Fruit fly (Drosophila melanogaster) whole organism, pupa: ENCODE measurements around the gene CG7970.
A peak's percentile ranks its signal among the peaks of the same experiment; 100 is the strongest.

Source experiments
- CG10348 ChIP-seq: fragments of 200-800 bp; sonication (Bioruptor generic); IDR thresholded peaks from 2 replicates; pipeline ENCODE4 v1.3.6; 2022; ENCODE audit warnings: missing biosample characterization, missing genetic modification characterization
- CG12605 ChIP-seq: fragments of 200-800 bp; sonication (Bioruptor generic); IDR thresholded peaks from 2 replicates; pipeline ENCODE4 v1.3.6; 2022; ENCODE audit warnings: missing biosample characterization, missing genetic modification characterization
- CG13204 ChIP-seq: fragments of 200-800 bp; sonication (Bioruptor generic); optimal IDR thresholded peaks from 2 replicates; lab custom pipeline; 2018; ENCODE audit warnings: missing biosample characterization, mild to moderate bottlenecking, missing genetic modification characterization, moderate library complexity
- CG14655 ChIP-seq: fragments of 200-800 bp; sonication (Bioruptor generic); optimal IDR thresholded peaks from 3 replicates; lab custom pipeline; 2017; ENCODE audit warnings: mild to moderate bottlenecking, missing biosample characterization, missing genetic modification reagents, missing genetic modification characterization
- CG15710 ChIP-seq: fragments of 200-800 bp; sonication (Bioruptor generic); optimal IDR thresholded peaks from 2 replicates; lab custom pipeline; 2018; ENCODE audit warnings: missing biosample characterization, mild to moderate bottlenecking, missing genetic modification characterization, moderate library complexity
- CG17806 ChIP-seq: fragments of 200-800 bp; sonication (Bioruptor generic); optimal IDR thresholded peaks from 2 replicates; lab custom pipeline; 2018; ENCODE audit warnings: missing biosample characterization, mild to moderate bottlenecking, missing genetic modification characterization, moderate library complexity
- CG32121 ChIP-seq: fragments of 200-800 bp; sonication (Bioruptor generic); IDR thresholded peaks from 2 replicates; pipeline ENCODE4 v1.3.6; 2022; ENCODE audit warnings: missing biosample characterization, missing genetic modification characterization
- CG34367 ChIP-seq: fragments of 200-800 bp; sonication (Bioruptor generic); optimal IDR thresholded peaks from 2 replicates; lab custom pipeline; 2018; ENCODE audit warnings: missing biosample characterization, mild to moderate bottlenecking, missing genetic modification characterization
- CG4496 ChIP-seq: fragments of 200-800 bp; sonication (Bioruptor generic); IDR thresholded peaks from 3 replicates; pipeline ENCODE4 v1.3.6; 2022; ENCODE audit warnings: missing biosample characterization, missing genetic modification characterization
- CG8159 ChIP-seq: fragments of 200-800 bp; sonication (Bioruptor generic); optimal IDR thresholded peaks from 3 replicates; lab custom pipeline; 2018; ENCODE audit warnings: missing biosample characterization, mild to moderate bottlenecking, missing genetic modification characterization, moderate library complexity
- CG8301 ChIP-seq: fragments of 200-800 bp; sonication (Bioruptor generic); optimal IDR thresholded peaks from 2 replicates; lab custom pipeline; 2018; ENCODE audit warnings: missing biosample characterization, mild to moderate bottlenecking, missing genetic modification characterization
- CG9948 ChIP-seq: fragments of 200-800 bp; sonication (Bioruptor generic); optimal IDR thresholded peaks from 2 replicates; lab custom pipeline; 2018; ENCODE audit warnings: missing biosample characterization, mild to moderate bottlenecking, missing genetic modification characterization, moderate library complexity
- D1 ChIP-seq: fragments of 200-800 bp; sonication (Bioruptor generic); optimal IDR thresholded peaks from 2 replicates; lab custom pipeline; 2018; ENCODE audit warnings: missing biosample characterization, mild to moderate bottlenecking, missing genetic modification characterization, moderate library complexity
- EcR ChIP-seq: fragments of 200-800 bp; sonication (Bioruptor generic); optimal IDR thresholded peaks from 3 replicates; lab custom pipeline; 2019; ENCODE audit warnings: missing biosample characterization, missing genetic modification characterization, mild to moderate bottlenecking, moderate library complexity, missing genetic modification reagents
- Ets98B ChIP-seq: fragments of 200-800 bp; sonication (Bioruptor generic); IDR thresholded peaks from 2 replicates; pipeline ENCODE4 v1.3.6; 2022; ENCODE audit warnings: missing biosample characterization, missing genetic modification characterization
- Pif1A ChIP-seq: fragments of 200-800 bp; sonication (Bioruptor generic); optimal IDR thresholded peaks from 3 replicates; lab custom pipeline; 2016; ENCODE audit warnings: missing biosample characterization, missing genetic modification characterization
- Pif1B ChIP-seq: fragments of 200-800 bp; sonication (Bioruptor generic); optimal IDR thresholded peaks from 3 replicates; lab custom pipeline; 2016; ENCODE audit warnings: missing biosample characterization, missing genetic modification characterization
- Snoo ChIP-seq: fragments of 200-800 bp; sonication (Bioruptor generic); optimal IDR thresholded peaks from 3 replicates; lab custom pipeline; 2017; ENCODE audit warnings: missing biosample characterization, mild to moderate bottlenecking, missing genetic modification characterization, inconsistent platforms
- fd96Ca ChIP-seq: fragments of 200-800 bp; sonication (Bioruptor generic); IDR thresholded peaks from 3 replicates; pipeline ENCODE4 v1.3.6; 2022; ENCODE audit warnings: missing biosample characterization, missing genetic modification characterization
- gl ChIP-seq: fragments of 200-800 bp; sonication (Bioruptor generic); optimal IDR thresholded peaks from 2 replicates; lab custom pipeline; 2018; ENCODE audit warnings: missing biosample characterization, mild to moderate bottlenecking, missing genetic modification characterization
- rn ChIP-seq: fragments of 200-800 bp; sonication (Bioruptor generic); IDR thresholded peaks from 2 replicates; pipeline ENCODE4 v1.3.6; 2022; ENCODE audit warnings: missing biosample characterization, missing genetic modification characterization

CG7970 gene

DNA sequence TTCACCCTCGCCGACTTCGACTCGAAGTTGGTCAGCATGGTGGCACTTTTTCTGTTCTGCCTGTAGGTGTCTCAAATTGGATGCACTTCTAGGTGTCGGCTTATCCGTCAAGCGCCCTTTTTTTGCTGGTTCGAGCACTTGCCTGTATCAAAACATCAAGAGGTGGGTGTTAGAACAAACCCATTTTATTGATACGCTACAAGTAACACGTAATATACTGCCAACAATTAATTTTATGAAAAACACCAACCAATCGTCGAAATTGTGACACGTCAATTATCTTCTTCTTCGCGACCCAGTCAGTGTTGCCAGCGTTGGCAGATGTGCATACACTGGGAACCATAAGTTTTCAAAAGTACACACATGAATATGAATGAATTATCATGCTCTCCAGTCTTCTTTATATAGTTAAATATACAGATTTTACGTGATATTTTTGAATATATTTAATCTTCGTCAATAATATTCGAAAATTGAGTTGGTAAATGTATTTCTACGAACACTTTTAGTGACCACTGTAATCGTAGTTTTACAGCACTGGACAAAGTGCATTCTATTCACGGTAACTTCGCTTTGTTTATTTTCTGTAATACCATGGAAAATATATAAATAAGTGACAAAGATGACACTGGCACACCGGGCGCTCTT lies 7.5 kb upstream of the CG7970 start, which contains the start of the genes alphaCOP and CG13919:
TSS of gene alphaCOP (minus strand) at position 280 of the 648 bp plus-strand sequence.
TSS of gene CG13919 (plus strand) at position 548 of the 648 bp plus-strand sequence.
- TF ChIP-seq EcR (peak; percentile 53), fd96Ca (GFP tag; lab: Robert Waterston, UW) (peak; percentile 95), CG8301 (tag; lab: Kevin White, UChicago) (peak; percentile 95), CG15710 (tag; lab: Kevin White, UChicago) (peak; percentile 98), CG17806 (peak; percentile 95), CG10348 (peak; percentile 91), CG9948 (tag; lab: Kevin White, UChicago) (peak; percentile 95), CG12605 (GFP tag; lab: Robert Waterston, UW) (peak; percentile 95), CG14655 (GFP tag; lab: Kevin White, UChicago) (peak; percentile 94), Pif1A (GFP tag; lab: Kevin White, UChicago) (peak; percentile 99), CG34367 (tag; lab: Kevin White, UChicago) (peak; percentile 97), CG4496 (peak; percentile 98), D1 (tag; lab: Kevin White, UChicago) (no peak), Ets98B (peak; percentile 98), rn (GFP tag; lab: Robert Waterston, UW) (peak; percentile 96), CG8159 (peak; percentile 96), CG32121 (GFP tag; lab: Robert Waterston, UW) (peak; percentile 98), Snoo (tag; lab: Kevin White, UChicago) (peak; percentile 98), gl (peak; percentile 92), Pif1B (GFP tag; lab: Kevin White, UChicago) (peak; percentile 98), CG13204 (no peak)

DNA sequence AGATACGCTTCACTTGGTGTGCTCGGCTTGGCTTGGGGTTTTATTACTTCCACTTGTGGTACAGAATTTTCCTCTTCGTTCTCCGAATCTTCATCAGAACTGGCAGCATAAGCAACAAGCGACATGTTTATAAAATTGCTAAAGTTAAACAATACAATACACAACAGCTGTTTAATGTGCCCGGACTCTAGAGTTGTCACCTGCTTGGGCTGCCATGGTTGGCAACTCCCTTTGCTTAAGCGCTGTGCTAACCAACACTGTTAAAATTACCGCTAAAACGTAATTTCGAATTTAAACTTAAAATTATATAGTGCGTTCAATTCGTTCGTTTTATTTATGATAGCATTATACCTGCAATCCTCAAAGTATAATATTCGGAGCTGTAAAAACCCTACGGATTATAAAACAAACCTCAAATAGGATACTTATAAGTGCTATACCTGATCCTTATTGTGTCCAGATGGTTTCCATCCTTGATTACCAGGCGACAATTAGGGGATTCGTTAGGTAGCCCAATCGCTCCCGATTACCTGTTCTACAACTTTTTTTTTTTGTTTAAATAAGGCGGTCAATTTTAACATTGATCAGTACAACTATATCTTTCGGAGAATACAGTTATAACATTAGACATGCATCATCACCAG lies 5.2 kb upstream of the CG7970 start, which contains the start of the genes CG17249 and Bro:
TSS of gene CG17249 (minus strand) at position 189 of the 644 bp plus-strand sequence.
TSS of gene Bro (plus strand) at position 594 of the 644 bp plus-strand sequence.
- TF ChIP-seq CG15710 (tag; lab: Kevin White, UChicago) (peak; percentile 83), CG9948 (tag; lab: Kevin White, UChicago) (no peak)

DNA sequence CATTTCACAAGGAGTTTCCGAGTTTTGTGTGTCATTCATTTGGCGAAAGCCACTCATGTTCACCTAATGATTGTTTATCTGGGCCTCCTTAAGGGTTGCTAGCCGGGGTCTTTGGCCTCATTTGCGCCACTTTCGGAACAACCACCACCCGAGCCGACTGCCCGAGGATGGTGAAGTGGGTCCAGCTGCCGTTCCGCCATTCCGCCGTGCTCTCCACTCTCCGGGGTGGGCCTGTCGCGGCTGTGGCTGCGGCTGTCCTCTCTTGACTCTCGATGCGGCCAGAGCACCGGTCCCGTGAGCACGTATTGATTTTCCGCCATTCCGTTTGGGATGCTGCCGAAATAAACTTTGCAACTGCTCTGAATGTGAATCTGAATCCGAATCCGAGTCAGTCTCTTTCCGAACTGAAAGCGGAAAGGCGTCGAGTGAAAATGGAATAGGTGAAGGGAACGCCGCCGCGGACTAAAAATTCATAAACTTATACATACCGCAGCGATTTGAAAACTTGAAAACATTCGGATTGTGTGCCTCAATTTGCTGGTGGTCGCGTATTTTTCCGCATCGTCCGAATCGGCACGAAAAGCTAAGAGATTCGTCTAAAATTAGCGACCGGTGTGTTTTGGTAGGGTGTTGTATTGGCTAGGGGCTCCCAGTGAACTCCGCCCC lies 3.7 kb upstream of the CG7970 start, which contains the start of gene CG13920:
TSS of gene CG13920 (plus strand) at position 255 of the 666 bp plus-strand sequence.
- TF ChIP-seq EcR (peak; percentile 86), CG4496 (no peak)

DNA sequence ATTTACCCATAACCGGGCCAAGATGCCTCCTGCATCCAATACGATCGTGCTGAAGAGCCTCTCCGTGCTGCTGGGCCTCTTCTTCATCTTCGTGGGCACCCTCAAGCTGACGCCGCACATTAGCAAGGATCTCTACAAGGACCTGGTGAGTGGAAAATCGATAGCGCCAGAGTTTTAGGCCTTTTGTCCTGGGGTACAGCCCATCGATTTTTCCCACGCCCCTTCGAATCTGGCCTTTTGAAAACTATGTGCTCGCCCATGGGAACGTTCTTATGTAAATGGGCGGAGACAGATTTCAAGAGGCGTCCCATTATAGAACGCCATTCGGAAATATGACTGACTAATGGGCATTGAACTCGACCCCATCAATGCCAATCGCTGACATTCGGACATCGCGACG lies 3.2 kb upstream of the CG7970 start:
- TF ChIP-seq CG12605 (GFP tag; lab: Robert Waterston, UW) (no peak), CG14655 (GFP tag; lab: Kevin White, UChicago) (no peak), Snoo (tag; lab: Kevin White, UChicago) (no peak), CG13204 (no peak), CG32121 (GFP tag; lab: Robert Waterston, UW) (0 out of 2 replicates have a peak, but pooled peaks have one; percentile 14), CG8301 (tag; lab: Kevin White, UChicago) (no peak), EcR (no peak), CG34367 (tag; lab: Kevin White, UChicago) (no peak)

DNA sequence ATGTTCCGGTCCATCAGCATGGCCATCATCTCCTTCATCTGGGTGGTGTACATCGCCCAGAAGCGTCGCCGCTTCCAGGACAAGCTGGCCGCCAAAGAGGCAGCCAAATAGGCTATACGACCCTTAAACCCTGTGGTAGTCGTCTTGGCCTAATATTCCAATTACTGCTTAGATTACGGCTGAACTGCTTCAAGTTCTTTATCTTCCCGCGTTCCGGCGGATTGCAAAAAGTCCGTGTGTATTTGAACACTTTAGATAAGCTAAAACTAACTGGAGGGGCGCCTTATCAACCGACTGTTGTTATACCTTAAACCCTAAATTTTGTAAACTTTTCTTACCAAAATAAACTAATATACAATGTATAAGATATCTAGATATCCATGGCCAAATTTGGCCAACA lies 1.2 kb downstream of the CG7970 start:
- no peak for TF ChIP-seq fd96Ca (GFP tag; lab: Robert Waterston, UW)
- TF ChIP-seq CG17806, result no peak
- no peak for TF ChIP-seq CG14655 (GFP tag; lab: Kevin White, UChicago)
- TF ChIP-seq D1 (tag; lab: Kevin White, UChicago), result no peak

DNA sequence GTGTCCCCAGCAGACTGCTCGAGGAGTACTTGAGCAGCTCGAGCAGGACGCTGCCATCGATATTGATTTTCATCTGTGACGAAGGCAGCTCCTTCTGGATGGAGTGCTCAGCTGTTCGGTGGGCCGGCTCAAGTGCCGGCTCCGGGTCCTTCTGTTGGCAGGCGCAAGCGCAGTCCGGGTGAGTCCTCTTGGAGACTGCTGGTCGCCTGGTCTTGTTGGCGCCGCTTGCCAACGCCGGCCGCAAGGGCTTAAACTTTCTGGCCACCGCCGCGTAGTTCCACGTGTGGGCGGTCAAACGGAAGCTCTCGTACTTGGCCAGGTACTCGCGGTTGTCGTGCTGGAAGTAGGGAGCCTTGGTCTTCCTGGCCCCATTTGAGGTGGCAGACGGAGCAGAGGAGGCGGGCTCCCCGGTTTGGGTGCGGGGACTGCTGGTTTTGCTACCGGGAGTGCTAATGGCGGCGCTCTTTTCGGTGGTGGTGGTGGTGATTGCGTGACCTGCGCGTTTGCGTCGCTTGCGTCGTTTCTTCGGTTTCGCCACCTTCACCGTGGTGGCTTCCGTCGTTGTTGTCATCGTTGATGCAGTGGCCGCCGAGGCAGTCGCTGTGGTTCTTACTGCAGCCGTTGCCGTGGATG lies 9.3 kb downstream of the CG7970 start:
- TF ChIP-seq CG8159 (no peak), rn (GFP tag; lab: Robert Waterston, UW) (no peak), CG13204 (peak; percentile 28)

- no peak for TF ChIP-seq Pif1B (GFP tag; lab: Kevin White, UChicago)
- no peak for TF ChIP-seq CG13204
- no peak for TF ChIP-seq CG15710 (tag; lab: Kevin White, UChicago)
Observed at dm6 chr3L:1663531-1663930, 11.0 kb downstream of the CG7970 start.
